Fruit fly (Drosophila melanogaster) whole organism, embryonic: ENCODE results near the gene CG42302.

Experiments used
- Poxn ChIP-seq: fragments of 200-800 bp; sonication (Bioruptor generic); IDR thresholded peaks from 2 replicates; pipeline ENCODE4 v1.3.6; 2022; ENCODE audit warnings: missing biosample characterization, missing genetic modification characterization
- dmrt11E ChIP-seq: fragments of 200-800 bp; sonication (Bioruptor generic); optimal IDR thresholded peaks from 3 replicates; lab custom pipeline; 2018; ENCODE audit warnings: missing biosample characterization, mild to moderate bottlenecking, missing genetic modification characterization, moderate library complexity

The CG42302 gene

DNA sequence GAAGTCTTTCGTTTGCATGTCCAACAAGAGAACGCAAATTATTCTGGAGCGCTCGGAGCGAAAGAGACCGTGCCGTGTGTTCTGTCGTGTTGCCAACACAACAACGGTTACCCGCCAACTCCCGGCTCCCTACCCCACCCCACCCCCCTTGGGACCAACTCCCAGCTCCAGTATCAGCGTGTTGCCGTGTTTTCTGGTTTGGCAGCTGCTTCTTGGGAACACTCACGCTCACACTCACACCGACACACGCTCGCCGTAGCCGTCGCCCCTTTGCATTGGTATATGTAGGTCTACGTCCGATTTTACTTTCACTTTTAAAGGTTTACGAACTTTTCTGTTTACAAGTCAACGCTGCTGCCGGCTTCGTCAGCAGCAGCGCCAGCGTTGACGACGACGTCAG, 50.2 kb downstream of the CG42302 start (continued):
- TF ChIP-seq dmrt11E (tag; lab: Kevin White, UChicago) (no peak), Poxn (GFP tag; lab: Robert Waterston, UW) (no peak)
